Fruit fly (Drosophila melanogaster): ENCODE measurements around the gene mthl15.

dm6 chr2L:10232152-10232816 lies 5.8 kb downstream of the mthl15 start, which contains the start of gene eEF1delta:
- TF ChIP-seq tgo (GFP tag; IDR thresholded peaks at IDR 0.05) = no peak
- no peak for TF ChIP-seq so (GFP tag; IDR thresholded peaks at IDR 0.05)
- TF ChIP-seq cad (GFP tag; optimal IDR thresholded peaks at IDR 0.05) = no peak

Data from whole organism, embryonic.